Worm (Caenorhabditis elegans): Measurements from ENCODE around the gene R11D1.10.

Gene R11D1.10

DNA sequence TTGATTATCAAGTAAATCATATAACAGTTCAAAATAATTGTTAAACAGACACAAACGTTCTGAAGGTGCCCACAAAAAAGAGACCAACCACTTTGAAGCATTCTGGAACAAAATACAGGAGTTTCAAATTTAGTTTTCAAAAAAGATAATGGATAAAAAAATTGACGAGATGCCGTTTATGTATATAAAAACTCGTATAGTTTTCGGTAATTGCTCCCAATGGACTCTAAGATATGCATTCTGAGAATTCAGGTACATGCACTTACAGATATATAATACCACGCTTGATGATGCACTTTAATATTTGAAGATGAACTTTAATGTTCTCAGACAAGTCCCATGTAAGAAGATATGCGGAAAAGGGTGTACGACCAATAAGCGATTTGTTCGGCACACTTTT lies 10.7 kb upstream of the R11D1.10 start, which contains the start of gene str-181:
Gene str-181, minus strand, starts transcription at position 101 of the 400 bp plus-strand sequence.
- no peak for TF ChIP-seq pha-4 (tag; optimal IDR thresholded peaks at IDR 0.05)
- TF ChIP-seq hlh-30 (tag; optimal IDR thresholded peaks at IDR 0.05; ENCODE audit: insufficient read depth), result no peak
- TF ChIP-seq unc-55 (GFP tag; optimal IDR thresholded peaks at IDR 0.05), result no peak
- no peak for TF ChIP-seq ceh-6 (GFP tag; optimal IDR thresholded peaks at IDR 0.05)
- TF ChIP-seq dve-1 (tag; optimal IDR thresholded peaks at IDR 0.05), result no peak
- TF ChIP-seq pqm-1 (tag; optimal IDR thresholded peaks at IDR 0.05), result no peak

DNA sequence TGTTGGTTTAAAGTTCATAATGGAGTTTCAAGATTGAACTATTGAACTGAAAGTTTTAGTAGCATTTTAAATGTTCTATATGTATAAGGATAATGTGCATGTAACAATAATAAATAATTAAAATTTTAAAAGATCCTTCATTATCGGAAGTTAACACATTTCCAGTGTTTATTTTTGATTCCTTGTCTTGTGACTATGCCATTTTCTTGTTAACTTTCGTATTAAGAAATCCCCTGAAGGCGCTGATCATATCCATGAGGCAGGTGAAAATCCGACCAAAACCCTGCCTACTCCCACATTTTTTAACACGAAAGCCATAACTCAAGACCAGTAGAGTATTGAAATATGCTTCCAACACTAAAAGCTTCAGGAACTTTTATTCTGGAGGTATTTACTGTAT lies 9.6 kb upstream of the R11D1.10 start, which contains the start of gene R11D1.7:
Gene R11D1.7, plus strand, starts transcription at position 301 of the 400 bp plus-strand sequence.
- TF ChIP-seq unc-55 (GFP tag; optimal IDR thresholded peaks at IDR 0.05) (no peak), nfya-1 (tag; optimal IDR thresholded peaks at IDR 0.05) (no peak), hlh-30 (tag; optimal IDR thresholded peaks at IDR 0.05; ENCODE audit: insufficient read depth) (no peak), ceh-45 (GFP tag; IDR thresholded peaks at IDR 0.05) (no peak), tbx-2 (tag; optimal IDR thresholded peaks at IDR 0.05) (no peak)

DNA sequence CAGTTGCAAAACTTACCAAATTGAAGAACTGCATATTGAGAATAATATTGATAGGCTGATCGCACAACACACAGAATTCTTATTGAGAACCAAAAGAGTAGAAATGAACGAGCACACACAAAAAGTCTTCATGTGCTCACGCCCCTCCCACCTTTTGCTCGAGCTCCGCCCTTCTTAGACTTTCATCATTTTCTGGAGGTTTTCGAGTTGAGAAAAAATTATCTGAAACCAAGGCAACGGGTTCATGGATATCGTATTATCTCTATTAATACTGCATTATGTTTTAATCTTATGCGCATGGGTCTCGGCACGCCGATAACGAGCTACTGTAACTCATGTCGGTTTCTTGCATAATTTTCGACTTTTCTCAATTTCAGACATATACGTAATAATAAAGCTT lies 3.4 kb upstream of the R11D1.10 start, which contains the start of gene R11D1.12:
Gene R11D1.12, minus strand, starts transcription at position 101 of the 400 bp plus-strand sequence.
- TF ChIP-seq ceh-19 (GFP tag; optimal IDR thresholded peaks at IDR 0.05), result no peak
- TF ChIP-seq ttx-3 (tag; optimal IDR thresholded peaks at IDR 0.05), result no peak
- TF ChIP-seq ceh-24 (tag; optimal IDR thresholded peaks at IDR 0.05), result no peak
- no peak for TF ChIP-seq unc-55 (GFP tag; optimal IDR thresholded peaks at IDR 0.05)
- TF ChIP-seq hlh-15 (tag; optimal IDR thresholded peaks at IDR 0.05), result no peak
- TF ChIP-seq dmd-4 (tag; optimal IDR thresholded peaks at IDR 0.05; ENCODE audit: borderline replicate concordance), result no peak
- TF ChIP-seq ahr-1 (tag; optimal IDR thresholded peaks at IDR 0.05), result no peak
- TF ChIP-seq zip-5 (tag; optimal IDR thresholded peaks at IDR 0.05), result no peak
- no peak for TF ChIP-seq ceh-22 (tag; optimal IDR thresholded peaks at IDR 0.05)
- no peak for TF ChIP-seq pha-2 (tag; optimal IDR thresholded peaks at IDR 0.05)
- no peak for TF ChIP-seq tbx-7 (tag; optimal IDR thresholded peaks at IDR 0.05)
- TF ChIP-seq sdc-2 (tag; optimal IDR thresholded peaks at IDR 0.05), result no peak
- no peak for TF ChIP-seq pat-9 (tag; optimal IDR thresholded peaks at IDR 0.05)
- TF ChIP-seq K02D7.2 (tag; optimal IDR thresholded peaks at IDR 0.05), result no peak
- TF ChIP-seq ceh-2 (tag; optimal IDR thresholded peaks at IDR 0.05), result no peak

DNA sequence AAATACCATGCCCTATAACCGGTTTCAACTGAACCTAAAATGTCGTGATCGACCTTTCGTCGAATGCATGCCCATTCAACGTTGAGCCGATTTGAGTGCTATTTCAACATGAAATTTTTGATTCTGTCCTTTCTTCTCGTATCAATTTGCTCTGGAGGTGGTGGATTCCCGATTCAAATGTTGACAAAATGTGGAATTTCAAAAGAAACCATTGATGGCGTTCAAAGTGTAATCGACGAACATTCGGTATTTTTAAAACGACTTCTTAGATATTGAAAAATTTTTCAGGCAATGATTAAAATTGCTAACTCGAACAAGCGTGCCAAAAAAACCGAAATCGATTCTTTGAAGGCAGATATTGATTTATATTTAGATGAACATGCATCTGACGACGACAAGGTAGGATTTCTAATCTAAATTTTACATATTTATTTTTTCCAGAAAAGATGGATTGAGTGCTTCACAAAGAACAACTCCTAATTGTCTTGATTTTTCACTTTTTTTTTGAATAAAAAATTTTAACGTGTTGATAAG lies 2.1 kb upstream of the R11D1.10 start, which contains the start of gene R11D1.13:
Gene R11D1.13, plus strand, starts transcription at position 51 of the 534 bp plus-strand sequence.
- TF ChIP-seq hlh-13 (GFP tag; optimal IDR thresholded peaks at IDR 0.05) (no peak), dve-1 (tag; optimal IDR thresholded peaks at IDR 0.05) (no peak), C38D4.7 (GFP tag; optimal IDR thresholded peaks at IDR 0.05) (no peak), ama-1 (optimal IDR thresholded peaks at IDR 0.05) (no peak), unc-55 (GFP tag; optimal IDR thresholded peaks at IDR 0.05) (no peak), ceh-18 (tag; optimal IDR thresholded peaks at IDR 0.05) (no peak)

DNA sequence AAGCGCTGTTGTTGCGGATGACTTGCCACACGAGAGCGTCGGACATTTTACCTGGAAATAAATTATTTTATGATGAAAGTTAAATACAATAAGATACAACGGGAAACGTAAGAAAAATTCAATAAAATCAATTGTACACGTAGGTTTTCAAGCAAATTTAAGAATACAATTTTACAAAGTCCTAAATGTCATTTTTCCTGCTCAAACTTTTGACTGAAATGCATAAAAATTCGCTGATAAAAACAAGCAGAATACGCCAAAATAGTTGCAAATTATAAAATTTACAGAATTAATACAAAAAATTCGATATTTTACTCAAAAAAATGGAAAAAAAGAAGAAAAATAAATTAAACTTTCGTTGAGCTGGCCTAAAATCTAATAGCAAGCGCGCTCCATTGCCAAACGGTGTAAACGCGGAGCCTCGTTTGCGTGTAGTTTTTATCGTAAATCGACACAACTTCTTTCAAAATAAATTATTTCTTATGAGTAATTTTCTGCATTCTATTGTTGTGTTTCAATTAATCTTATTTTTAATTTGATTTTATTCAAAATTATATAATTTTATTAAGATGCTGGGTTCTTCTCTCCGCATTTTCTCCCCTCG lies 1.2 kb upstream of the R11D1.10 start, which contains the start of the genes rpl-28 and mrpl-49:
Gene rpl-28, minus strand, starts transcription at position 51 of the 604 bp plus-strand sequence.
Gene mrpl-49, plus strand, starts transcription at position 570 of the 604 bp plus-strand sequence.
- TF ChIP-seq ttx-3 (tag; optimal IDR thresholded peaks at IDR 0.05) (peak; percentile 5), fax-1 (tag; optimal IDR thresholded peaks at IDR 0.05) (no peak), odd-2 (tag; optimal IDR thresholded peaks at IDR 0.05) (no peak), K02D7.2 (tag; optimal IDR thresholded peaks at IDR 0.05) (no peak), unc-3 (GFP tag; conservative IDR thresholded peaks at IDR 0.05) (no peak), unc-3 (tag; optimal IDR thresholded peaks at IDR 0.05) (no peak), ahr-1 (tag; optimal IDR thresholded peaks at IDR 0.05) (no peak), unc-55 (GFP tag; optimal IDR thresholded peaks at IDR 0.05) (no peak), ceh-31 (tag; optimal IDR thresholded peaks at IDR 0.05) (peak; percentile 58), dve-1 (tag; optimal IDR thresholded peaks at IDR 0.05) (peak; percentile 63), pat-9 (tag; optimal IDR thresholded peaks at IDR 0.05) (no peak), ceh-2 (tag; optimal IDR thresholded peaks at IDR 0.05) (no peak), pros-1 (tag; optimal IDR thresholded peaks at IDR 0.05) (no peak), T23F11.4 (GFP tag; optimal IDR thresholded peaks at IDR 0.05) (no peak), syd-9 (tag; optimal IDR thresholded peaks at IDR 0.05) (no peak), dmd-4 (tag; optimal IDR thresholded peaks at IDR 0.05; ENCODE audit: borderline replicate concordance) (no peak), tbx-2 (tag; optimal IDR thresholded peaks at IDR 0.05) (peak; percentile 16), lim-6 (tag; optimal IDR thresholded peaks at IDR 0.05) (no peak), npax-4 (tag; optimal IDR thresholded peaks at IDR 0.05) (no peak), elt-2 (tag; optimal IDR thresholded peaks at IDR 0.05) (peak; percentile 36), ref-2 (tag; optimal IDR thresholded peaks at IDR 0.05) (no peak), unc-86 (tag; optimal IDR thresholded peaks at IDR 0.05) (peak; percentile 4), ceh-19 (GFP tag; optimal IDR thresholded peaks at IDR 0.05) (no peak), ceh-14 (tag; optimal IDR thresholded peaks at IDR 0.05) (peak; percentile 3), hlh-8 (tag; optimal IDR thresholded peaks at IDR 0.05) (no peak), tbx-7 (tag; optimal IDR thresholded peaks at IDR 0.05) (no peak), ceh-18 (tag; optimal IDR thresholded peaks at IDR 0.05) (peak; percentile 17)
